Worm (Caenorhabditis elegans) whole organism, early embryonic: ENCODE results near the gene frk-1.
A peak's percentile ranks its signal among the peaks of the same experiment; 100 is the strongest.

ENCODE experiments used
- B0310.2 ChIP-seq: sonication (generic microtip); optimal IDR thresholded peaks from 2 replicates; lab custom pipeline; 2016; ENCODE audit warnings: mild to moderate bottlenecking, missing genetic modification characterization, missing compliant biosample characterization
- F13C5.2 ChIP-seq: sonication (generic microtip); optimal IDR thresholded peaks from 2 replicates; lab custom pipeline; 2017; ENCODE audit warnings: mild to moderate bottlenecking, missing genetic modification characterization, inconsistent platforms, missing compliant biosample characterization
- aly-1 ChIP-seq: sonication (generic microtip); optimal IDR thresholded peaks from 2 replicates; lab custom pipeline; 2016; ENCODE audit warnings: missing genetic modification characterization, missing compliant biosample characterization
- ama-1 ChIP-seq: fragments of 150-350 bp; optimal IDR thresholded peaks from 2 replicates; lab custom pipeline; 2014
- ceh-13 ChIP-seq: fragments of 200-800 bp; sonication (Bioruptor generic); optimal IDR thresholded peaks from 2 replicates; lab custom pipeline; 2018; ENCODE audit warnings: mild to moderate bottlenecking, missing genetic modification characterization, missing compliant biosample characterization
- ceh-36 ChIP-seq: sonication (generic microtip); optimal IDR thresholded peaks from 2 replicates; lab custom pipeline; 2016; ENCODE audit warnings: missing genetic modification characterization, inconsistent platforms, missing compliant biosample characterization
- ets-7 ChIP-seq: sonication (generic microtip); optimal IDR thresholded peaks from 2 replicates; lab custom pipeline; 2016; ENCODE audit warnings: missing genotype, missing genetic modification characterization, missing compliant biosample characterization
- flt-1 ChIP-seq: fragments of 200-800 bp; sonication (Bioruptor generic); IDR thresholded peaks from 2 replicates; pipeline ENCODE4 v1.3.6; 2022; ENCODE audit warnings: missing genetic modification characterization, missing compliant biosample characterization
- hmbx-1 ChIP-seq: sonication (generic microtip); optimal IDR thresholded peaks from 2 replicates; lab custom pipeline; 2016; ENCODE audit warnings: mild to moderate bottlenecking, missing genetic modification characterization, missing compliant biosample characterization
- hmg-4 ChIP-seq: fragments of 200-800 bp; sonication (Bioruptor generic); optimal IDR thresholded peaks from 2 replicates; lab custom pipeline; 2018; ENCODE audit warnings: mild to moderate bottlenecking, missing genetic modification characterization, missing compliant biosample characterization
- hnd-1 ChIP-seq: sonication (generic microtip); optimal IDR thresholded peaks from 2 replicates; lab custom pipeline; 2016; ENCODE audit warnings: missing genetic modification characterization, missing compliant biosample characterization
- pes-1 ChIP-seq: fragments of 200-800 bp; sonication (Bioruptor generic); IDR thresholded peaks from 2 replicates; pipeline ENCODE4 v1.3.6; 2022; ENCODE audit warnings: missing genetic modification reagents, missing genetic modification characterization, missing compliant biosample characterization
- scrt-1 ChIP-seq: fragments of 200-800 bp; sonication (Bioruptor generic); IDR thresholded peaks from 2 replicates; pipeline ENCODE4 v1.3.6; 2022; ENCODE audit warnings: missing genetic modification characterization, missing compliant biosample characterization
- sea-1 ChIP-seq: fragments of 200-800 bp; sonication (Bioruptor generic); conservative IDR thresholded peaks from 2 replicates; pipeline ENCODE4 v1.3.6; 2022; ENCODE audit warnings: missing genetic modification characterization, missing compliant biosample characterization
- tbx-11 ChIP-seq: fragments of 200-800 bp; sonication (Bioruptor generic); IDR thresholded peaks from 2 replicates; pipeline ENCODE4 v1.3.6; 2022; ENCODE audit warnings: missing genetic modification characterization, missing compliant biosample characterization
- tbx-37 ChIP-seq: fragments of 200-800 bp; sonication (Bioruptor generic); conservative IDR thresholded peaks from 2 replicates; pipeline ENCODE4 v1.3.6; 2022; ENCODE audit warnings: missing genetic modification reagents, missing genetic modification characterization, missing compliant biosample characterization
- tra-4 ChIP-seq: sonication (generic microtip); optimal IDR thresholded peaks from 2 replicates; lab custom pipeline; 2017; ENCODE audit warnings: missing genetic modification characterization, missing compliant biosample characterization

frk-1 gene

ce11 chrIV:10042881-10043280 lies at the start of gene frk-1:
frk-1 (plus strand) TSS chrIV:10043181.
- no peak for TF ChIP-seq pes-1 (GFP tag; lab: Robert Waterston, UW)
- no peak for TF ChIP-seq aly-1 (tag; lab: Kevin White, UChicago)
- TF ChIP-seq ceh-36 (tag; lab: Kevin White, UChicago) = no peak
- no peak for TF ChIP-seq scrt-1 (GFP tag; lab: Robert Waterston, UW)

DNA sequence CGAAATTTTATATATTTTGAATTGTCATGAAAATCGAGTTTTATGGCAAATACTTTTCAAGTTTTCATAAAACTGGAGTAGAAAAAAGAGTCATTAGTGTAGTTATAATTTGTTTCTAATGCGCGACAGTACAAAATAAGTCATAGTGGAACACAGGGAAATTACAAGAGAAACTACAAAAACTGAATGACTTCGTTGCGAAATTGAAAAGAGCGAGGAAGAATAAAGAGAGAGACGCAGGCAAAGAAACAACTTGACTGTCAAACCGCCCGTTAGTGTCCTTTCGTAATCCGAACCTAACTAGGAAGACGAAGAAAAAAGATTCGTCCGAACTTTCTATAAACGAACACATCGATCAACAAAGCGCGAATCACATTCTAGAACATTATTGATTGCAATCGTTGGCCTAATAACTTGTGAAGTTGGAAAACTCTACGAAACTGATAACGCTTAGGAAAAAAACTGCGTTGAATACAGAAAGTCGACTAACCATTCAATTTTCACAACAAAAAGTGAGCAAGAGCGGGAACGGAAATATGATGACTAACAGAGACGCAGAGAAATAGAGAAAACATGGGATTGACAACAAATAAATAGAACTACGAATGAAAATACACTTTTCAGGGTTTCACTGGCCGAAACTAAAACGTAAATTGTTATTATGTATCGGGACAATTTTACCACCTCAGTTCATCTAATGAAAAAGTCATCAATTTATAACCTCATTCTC lies 49.4 kb upstream of the frk-1 start:
- TF ChIP-seq tra-4 (no peak), pes-1 (GFP tag; lab: Robert Waterston, UW) (no peak)

- TF ChIP-seq ceh-13 = no peak
- peak; percentile 61 for TF ChIP-seq ama-1 (lab: Kevin White, UChicago)
Observed at ce11 chrIV:9994895-9995394, 48.0 kb upstream of the frk-1 start, which contains the start of gene uba-1. uba-1 (minus strand) TSS chrIV:9994945.

DNA sequence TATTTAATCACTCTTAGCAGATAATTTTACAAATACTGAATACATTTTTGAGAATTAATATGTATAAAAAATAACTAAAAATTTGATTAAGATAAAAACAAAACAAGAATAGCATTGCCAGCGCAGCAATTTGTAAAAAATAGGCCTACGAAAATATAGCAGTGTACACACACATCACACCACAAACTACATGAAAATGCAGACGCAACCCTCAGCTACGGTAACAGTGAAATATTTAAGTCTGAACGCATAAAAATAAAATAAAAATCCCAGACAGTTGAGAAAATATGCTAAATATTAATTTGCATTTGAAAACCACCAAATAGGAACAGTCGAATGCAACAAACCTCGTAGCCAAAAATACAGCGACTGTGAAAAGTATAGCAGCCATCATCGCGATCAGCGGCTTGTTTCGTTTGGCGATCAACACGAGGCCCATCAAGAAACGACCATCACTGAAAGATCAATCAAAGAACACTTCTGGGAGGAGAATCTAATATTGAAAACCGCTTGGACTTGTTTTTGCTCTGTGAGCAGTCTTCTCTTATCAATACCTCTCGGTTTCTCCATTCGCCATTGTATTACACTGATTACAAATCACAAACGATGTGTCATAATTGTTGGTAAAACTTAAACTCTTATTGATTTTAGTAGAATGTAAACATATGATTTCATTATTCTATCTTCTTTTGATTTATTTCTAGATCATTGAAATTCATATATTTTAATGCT lies 44.3 kb upstream of the frk-1 start, which contains the start of gene pyp-1:
TSS of gene pyp-1 (minus strand) at position 439 of the 732 bp plus-strand sequence.
- TF ChIP-seq ceh-36 (tag; lab: Kevin White, UChicago) = no peak

DNA sequence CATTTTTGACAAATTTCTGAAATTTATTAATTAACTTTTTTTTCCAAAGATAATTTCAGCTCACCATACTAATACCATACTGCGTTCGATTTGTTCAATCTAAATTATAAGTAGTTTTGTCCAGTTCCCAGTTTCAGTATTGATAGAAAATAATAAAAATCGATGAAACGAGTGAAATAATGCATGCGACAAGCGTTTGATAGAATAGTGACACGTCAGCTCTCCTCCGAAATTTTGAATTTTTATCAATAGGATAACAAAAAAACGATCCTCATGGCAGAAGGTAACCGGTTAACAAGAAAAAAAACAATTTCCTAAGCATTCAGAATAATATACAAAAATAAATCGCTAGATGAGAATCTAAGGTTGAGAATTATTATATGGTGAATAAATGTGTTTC lies 41.2 kb upstream of the frk-1 start, which contains the start of gene C47E12.3:
TSS of gene C47E12.3 (minus strand) at position 101 of the 400 bp plus-strand sequence.
- TF ChIP-seq tbx-37 (no peak), B0310.2 (no peak), hmg-4 (GFP tag; lab: Kevin White, UChicago) (no peak), tbx-11 (GFP tag; lab: Robert Waterston, UW) (no peak), ets-7 (tag; lab: Kevin White, UChicago) (no peak), pes-1 (GFP tag; lab: Robert Waterston, UW) (no peak), hnd-1 (tag; lab: Kevin White, UChicago) (no peak), aly-1 (tag; lab: Kevin White, UChicago) (no peak), ama-1 (lab: Kevin White, UChicago) (no peak), ceh-36 (tag; lab: Kevin White, UChicago) (no peak), hmbx-1 (tag; lab: Kevin White, UChicago) (no peak), sea-1 (GFP tag; lab: Robert Waterston, UW) (no peak), F13C5.2 (tag; lab: Kevin White, UChicago) (no peak), flt-1 (GFP tag; lab: Robert Waterston, UW) (no peak), ceh-13 (no peak), tra-4 (no peak), scrt-1 (GFP tag; lab: Robert Waterston, UW) (no peak)

DNA sequence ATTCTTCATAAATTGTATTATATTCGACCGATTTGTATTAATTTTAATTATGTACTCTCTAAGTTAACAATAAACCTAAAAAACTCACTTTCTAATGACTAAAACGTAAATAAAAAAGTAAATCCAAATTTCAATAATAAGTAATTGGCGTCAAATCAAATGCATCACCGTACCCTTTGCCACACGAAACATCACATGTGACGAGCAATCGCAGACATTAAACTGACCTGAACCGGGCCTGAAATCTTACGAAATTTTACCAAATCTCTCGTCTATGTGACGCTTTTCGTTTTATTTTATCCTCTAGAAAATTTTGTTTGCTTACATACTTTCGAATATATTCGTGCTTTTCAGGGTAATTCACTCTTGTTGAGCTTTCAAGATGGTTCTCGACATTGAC lies 39.6 kb upstream of the frk-1 start, which contains the start of the genes C47E12.2 and sars-1:
TSS of gene C47E12.2 (minus strand) at position 131 of the 400 bp plus-strand sequence.
TSS of gene sars-1 (plus strand) at position 355 of the 400 bp plus-strand sequence.
- TF ChIP-seq hmbx-1 (tag; lab: Kevin White, UChicago) = no peak
- TF ChIP-seq ceh-36 (tag; lab: Kevin White, UChicago) = no peak
- no peak for TF ChIP-seq pes-1 (GFP tag; lab: Robert Waterston, UW)
- TF ChIP-seq tbx-11 (GFP tag; lab: Robert Waterston, UW) = no peak
- no peak for TF ChIP-seq flt-1 (GFP tag; lab: Robert Waterston, UW)
- TF ChIP-seq scrt-1 (GFP tag; lab: Robert Waterston, UW) = no peak
- no peak for TF ChIP-seq tbx-37
- no peak for TF ChIP-seq hmg-4 (GFP tag; lab: Kevin White, UChicago)
- TF ChIP-seq ama-1 (lab: Kevin White, UChicago) = no peak
- TF ChIP-seq aly-1 (tag; lab: Kevin White, UChicago) = no peak
- TF ChIP-seq B0310.2 = no peak
- no peak for TF ChIP-seq sea-1 (GFP tag; lab: Robert Waterston, UW)
- no peak for TF ChIP-seq hnd-1 (tag; lab: Kevin White, UChicago)
- TF ChIP-seq F13C5.2 (tag; lab: Kevin White, UChicago) = no peak
- no peak for TF ChIP-seq tra-4
- TF ChIP-seq ets-7 (tag; lab: Kevin White, UChicago) = no peak
- TF ChIP-seq ceh-13 = no peak

ce11 chrIV:10006792-10007191 lies 36.2 kb upstream of the frk-1 start, which contains the start of gene C47E12.13:
C47E12.13 (minus strand) TSS chrIV:10006892.
- no peak for TF ChIP-seq B0310.2
- no peak for TF ChIP-seq aly-1 (tag; lab: Kevin White, UChicago)
- TF ChIP-seq pes-1 (GFP tag; lab: Robert Waterston, UW) = no peak
- no peak for TF ChIP-seq sea-1 (GFP tag; lab: Robert Waterston, UW)
- no peak for TF ChIP-seq tbx-11 (GFP tag; lab: Robert Waterston, UW)
- TF ChIP-seq ceh-13 = no peak
- TF ChIP-seq hnd-1 (tag; lab: Kevin White, UChicago) = no peak
- no peak for TF ChIP-seq ets-7 (tag; lab: Kevin White, UChicago)
- no peak for TF ChIP-seq scrt-1 (GFP tag; lab: Robert Waterston, UW)
- TF ChIP-seq tbx-37 = no peak
- TF ChIP-seq F13C5.2 (tag; lab: Kevin White, UChicago) = no peak
- TF ChIP-seq ama-1 (lab: Kevin White, UChicago) = no peak
- no peak for TF ChIP-seq ceh-36 (tag; lab: Kevin White, UChicago)
- no peak for TF ChIP-seq hmbx-1 (tag; lab: Kevin White, UChicago)
- TF ChIP-seq tra-4 = no peak
- TF ChIP-seq flt-1 (GFP tag; lab: Robert Waterston, UW) = no peak
